Worm (Caenorhabditis elegans) whole organism, midembryonic: ENCODE results near the gene Y7A5A.1.

Source experiments
- T22C8.4 ChIP-seq: fragments of 200-800 bp; sonication (Bioruptor generic); IDR thresholded peaks from 2 replicates; pipeline ENCODE4 v1.3.6; 2022; ENCODE audit warnings: missing genetic modification characterization, missing compliant biosample characterization
- flt-1 ChIP-seq: fragments of 200-800 bp; sonication (Bioruptor generic); IDR thresholded peaks from 2 replicates; pipeline ENCODE4 v1.3.6; 2022; ENCODE audit warnings: missing genetic modification characterization, missing compliant biosample characterization
- klf-2 ChIP-seq: fragments of 200-800 bp; sonication (Bioruptor generic); conservative IDR thresholded peaks from 2 replicates; pipeline ENCODE4 v1.3.6; 2022; ENCODE audit warnings: missing genetic modification reagents, missing genetic modification characterization, missing compliant biosample characterization
- med-1 ChIP-seq: sonication (generic microtip); optimal IDR thresholded peaks from 2 replicates; lab custom pipeline; 2017; ENCODE audit warnings: missing genetic modification characterization, mild to moderate bottlenecking, missing compliant biosample characterization, antibody characterized with exemption, missing genetic modification reagents; ENCODE audit not compliant: insufficient read depth
- ref-1 ChIP-seq: fragments of 200-800 bp; sonication (Bioruptor generic); conservative IDR thresholded peaks from 2 replicates; pipeline ENCODE4 v1.3.6; 2022; ENCODE audit warnings: missing genetic modification reagents, missing genetic modification characterization, missing compliant biosample characterization
- tab-1 ChIP-seq: fragments of 200-800 bp; sonication (Bioruptor generic); IDR thresholded peaks from 2 replicates; pipeline ENCODE4 v1.3.6; 2022; ENCODE audit warnings: missing genetic modification characterization, missing compliant biosample characterization
- ztf-23 ChIP-seq: fragments of 200-800 bp; sonication (Bioruptor generic); IDR thresholded peaks from 2 replicates; pipeline ENCODE4 v1.3.6; 2022; ENCODE audit warnings: missing genetic modification reagents, missing genetic modification characterization, missing compliant biosample characterization
- ztf-29 ChIP-seq: fragments of 200-800 bp; sonication (Bioruptor generic); IDR thresholded peaks from 2 replicates; pipeline ENCODE4 v1.3.6; 2022; ENCODE audit warnings: missing genetic modification reagents, missing genetic modification characterization, missing compliant biosample characterization

DNA sequence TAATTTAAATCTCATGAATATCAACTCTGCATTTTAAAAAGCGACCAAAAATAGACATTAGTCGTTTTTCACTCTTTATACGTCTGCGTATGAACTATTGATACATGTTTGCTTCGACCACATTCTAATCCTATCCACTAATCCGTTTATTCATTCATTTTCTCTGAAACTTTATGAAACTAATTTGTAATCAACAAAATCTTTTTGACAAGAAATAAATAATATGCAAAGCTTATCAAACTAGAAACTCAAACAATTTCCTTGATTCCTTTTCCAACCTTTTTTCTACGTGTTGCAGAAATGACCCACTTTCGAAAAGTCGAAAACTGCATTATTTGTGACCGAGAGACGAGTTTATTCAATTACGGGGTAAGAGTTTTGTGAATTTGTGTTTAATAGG lies 29.0 kb downstream of the Y7A5A.1 start, which contains the start of gene nhr-255:
- TF ChIP-seq flt-1 (GFP tag; lab: Robert Waterston, UW) (no peak), ztf-29 (GFP tag; lab: Robert Waterston, UW) (no peak), tab-1 (GFP tag; lab: Robert Waterston, UW) (no peak), med-1 (GFP tag; lab: Kevin White, UChicago) (no peak), ref-1 (no peak), klf-2 (GFP tag; lab: Robert Waterston, UW) (no peak), ztf-23 (GFP tag; lab: Robert Waterston, UW) (no peak), T22C8.4 (GFP tag; lab: Robert Waterston, UW) (no peak)
